Worm (Caenorhabditis elegans) whole organism, L3 larva: ENCODE results near the gene Y37E11AM.3.

Source experiments
- ZK546.5 ChIP-seq: sonication (generic microtip); optimal IDR thresholded peaks from 2 replicates; lab custom pipeline; 2017; ENCODE audit warnings: missing biosample characterization, missing genetic modification characterization
- aly-2 ChIP-seq: fragments of 150-350 bp; optimal IDR thresholded peaks from 2 replicates; lab custom pipeline; 2014; ENCODE audit warnings: missing biosample characterization, missing genetic modification characterization
- ama-1 ChIP-seq: fragments of 150-350 bp; optimal IDR thresholded peaks from 2 replicates; lab custom pipeline; 2018
- ceh-16 ChIP-seq: sonication (generic microtip); optimal IDR thresholded peaks from 2 replicates; lab custom pipeline; 2017; ENCODE audit warnings: missing biosample characterization, missing genetic modification characterization
- ceh-82 ChIP-seq: fragments of 150-350 bp; optimal IDR thresholded peaks from 2 replicates; lab custom pipeline; 2014; ENCODE audit warnings: missing biosample characterization, missing genetic modification characterization
- ceh-9 ChIP-seq: sonication (generic microtip); optimal IDR thresholded peaks from 2 replicates; lab custom pipeline; 2018; ENCODE audit warnings: missing biosample characterization, missing genetic modification characterization
- egl-27 ChIP-seq: sonication (generic microtip); optimal IDR thresholded peaks from 4 replicates; lab custom pipeline; 2017; ENCODE audit warnings: missing biosample characterization, missing genetic modification reagents, missing genetic modification characterization
- egl-5 ChIP-seq: fragments of 150-350 bp; optimal IDR thresholded peaks from 2 replicates; lab custom pipeline; 2017; ENCODE audit warnings: missing biosample characterization, missing genetic modification reagents, missing genetic modification characterization, inconsistent platforms
- elt-1 ChIP-seq: fragments of 150-350 bp; optimal IDR thresholded peaks from 2 replicates; lab custom pipeline; 2014; ENCODE audit warnings: missing biosample characterization, missing genetic modification characterization
- elt-2 ChIP-seq: sonication (generic microtip); optimal IDR thresholded peaks from 2 replicates; lab custom pipeline; 2016; ENCODE audit warnings: missing genetic modification reagents, mild to moderate bottlenecking, missing genetic modification characterization, missing compliant biosample characterization
- elt-3 ChIP-seq, 3 experiments: fragments of 150-350 bp in 1 of 3; sonication (generic microtip) in 2 of 3; optimal IDR thresholded peaks; 2 replicates in 2 of 3; 4 replicates in 1 of 3; lab custom pipeline; 2014 to 2017; ENCODE audit warnings: missing biosample characterization in 3 of 3, missing genetic modification characterization in 3 of 3
- eor-1 ChIP-seq, 2 experiments: fragments of 150-350 bp; optimal IDR thresholded peaks; 2 replicates each; lab custom pipeline; 2014 to 2018; ENCODE audit warnings: missing biosample characterization in 2 of 2, missing genetic modification characterization in 2 of 2
- fkh-10 ChIP-seq: sonication (generic microtip); optimal IDR thresholded peaks from 2 replicates; lab custom pipeline; 2017; ENCODE audit warnings: missing biosample characterization, missing genetic modification reagents, missing genetic modification characterization
- fos-1 ChIP-seq: fragments of 150-350 bp; optimal IDR thresholded peaks from 2 replicates; lab custom pipeline; 2014; ENCODE audit warnings: missing biosample characterization, missing genetic modification characterization
- jun-1 ChIP-seq: fragments of 150-350 bp; optimal IDR thresholded peaks from 2 replicates; lab custom pipeline; 2014; ENCODE audit warnings: missing biosample characterization, missing genetic modification reagents, missing genetic modification characterization
- lin-15B ChIP-seq: fragments of 150-350 bp; optimal IDR thresholded peaks from 2 replicates; lab custom pipeline; 2014; ENCODE audit warnings: missing biosample characterization, missing genetic modification characterization
- mdl-1 ChIP-seq: fragments of 150-350 bp; optimal IDR thresholded peaks from 2 replicates; lab custom pipeline; 2014; ENCODE audit warnings: missing biosample characterization, missing genetic modification characterization
- mml-1 ChIP-seq: fragments of 150-350 bp; sonication (generic microtip); optimal IDR thresholded peaks from 3 replicates; lab custom pipeline; 2014; ENCODE audit warnings: missing biosample characterization, missing genetic modification characterization
- nhr-11 ChIP-seq: fragments of 150-350 bp; optimal IDR thresholded peaks from 2 replicates; lab custom pipeline; 2014; ENCODE audit warnings: missing biosample characterization, missing genetic modification characterization
- nhr-12 ChIP-seq: fragments of 150-350 bp; optimal IDR thresholded peaks from 2 replicates; lab custom pipeline; 2014; ENCODE audit warnings: missing biosample characterization, missing genetic modification characterization
- nhr-23 ChIP-seq: fragments of 150-350 bp; optimal IDR thresholded peaks from 2 replicates; lab custom pipeline; 2014; ENCODE audit warnings: missing biosample characterization, missing genetic modification reagents, missing genetic modification characterization
- nhr-237 ChIP-seq: fragments of 150-350 bp; optimal IDR thresholded peaks from 2 replicates; lab custom pipeline; 2014; ENCODE audit warnings: missing biosample characterization, missing genetic modification characterization
- nhr-25 ChIP-seq: sonication (generic microtip); optimal IDR thresholded peaks from 2 replicates; lab custom pipeline; 2017; ENCODE audit warnings: missing biosample characterization, missing genetic modification characterization
- nhr-28 ChIP-seq: fragments of 150-350 bp; optimal IDR thresholded peaks from 2 replicates; lab custom pipeline; 2014; ENCODE audit warnings: missing biosample characterization, missing genetic modification characterization
- nhr-43 ChIP-seq: sonication (generic microtip); optimal IDR thresholded peaks from 2 replicates; lab custom pipeline; 2016; ENCODE audit warnings: mild to moderate bottlenecking, missing genetic modification characterization, missing compliant biosample characterization; ENCODE audit not compliant: poor library complexity, severe bottlenecking
- nhr-67 ChIP-seq: fragments of 150-350 bp; optimal IDR thresholded peaks from 2 replicates; lab custom pipeline; 2014; ENCODE audit warnings: missing biosample characterization, missing genetic modification characterization
- nhr-77 ChIP-seq: fragments of 150-350 bp; optimal IDR thresholded peaks from 2 replicates; lab custom pipeline; 2014; ENCODE audit warnings: missing biosample characterization, missing genetic modification characterization
- pha-4 ChIP-seq: fragments of 150-350 bp; optimal IDR thresholded peaks from 2 replicates; lab custom pipeline; 2014; ENCODE audit warnings: missing biosample characterization, missing genetic modification reagents, missing genetic modification characterization
- pqm-1 ChIP-seq: fragments of 150-350 bp; optimal IDR thresholded peaks from 2 replicates; lab custom pipeline; 2017; ENCODE audit warnings: missing biosample characterization, missing genetic modification characterization, inconsistent platforms
- sea-2 ChIP-seq: fragments of 150-350 bp; sonication (generic microtip); optimal IDR thresholded peaks from 4 replicates; lab custom pipeline; 2014; ENCODE audit warnings: missing biosample characterization, missing genetic modification reagents, missing genetic modification characterization
- snpc-4 ChIP-seq: fragments of 150-350 bp; optimal IDR thresholded peaks from 2 replicates; lab custom pipeline; 2014; ENCODE audit warnings: missing biosample characterization, missing genetic modification characterization
- tbx-2 ChIP-seq: sonication (generic microtip); optimal IDR thresholded peaks from 2 replicates; lab custom pipeline; 2016; ENCODE audit warnings: mild to moderate bottlenecking, missing genetic modification characterization, missing compliant biosample characterization
- unc-39 ChIP-seq: sonication (generic microtip); optimal IDR thresholded peaks from 4 replicates; lab custom pipeline; 2017; ENCODE audit warnings: missing biosample characterization, missing genetic modification characterization
- unc-62 ChIP-seq: fragments of 150-350 bp; sonication (generic microtip); optimal IDR thresholded peaks from 4 replicates; lab custom pipeline; 2014; ENCODE audit warnings: missing biosample characterization, missing genetic modification reagents, missing genetic modification characterization
- ztf-4 ChIP-seq: fragments of 150-350 bp; optimal IDR thresholded peaks from 2 replicates; lab custom pipeline; 2014; ENCODE audit warnings: missing biosample characterization, missing genetic modification characterization

The Y37E11AM.3 gene

DNA sequence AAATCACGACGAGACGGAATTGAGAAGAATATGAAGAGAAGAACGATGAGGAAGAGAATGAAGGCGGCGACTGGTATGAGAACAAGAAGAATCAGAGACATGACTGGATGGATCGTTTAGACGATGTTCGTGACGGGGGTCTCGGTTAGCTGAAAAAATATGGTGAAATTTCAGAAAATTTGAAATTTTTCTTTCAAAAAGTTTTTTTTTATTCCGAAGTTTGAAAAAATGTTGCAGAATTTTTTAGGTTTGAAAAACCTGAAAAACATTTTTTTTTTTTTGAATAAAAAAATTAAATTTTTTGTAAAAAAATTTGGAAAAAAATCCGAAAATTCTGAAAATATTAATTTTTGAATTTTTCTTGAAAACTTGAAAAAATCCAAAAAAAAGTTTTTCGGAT, at the start of gene Y37E11AM.3:
Gene Y37E11AM.3, minus strand, starts transcription at position 101 of the 400 bp plus-strand sequence.
- no peak for TF ChIP-seq snpc-4
- no peak for TF ChIP-seq ZK546.5
- TF ChIP-seq eor-1 (tag; optimal IDR thresholded peaks at IDR 0.05; lab: Kevin White, UChicago): no peak
- no peak for TF ChIP-seq ceh-82 (tag; lab: Kevin White, UChicago)
- TF ChIP-seq mml-1 (tag; lab: Kevin White, UChicago): no peak
- TF ChIP-seq sea-2 (GFP tag; lab: Kevin White, UChicago): no peak
- no peak for TF ChIP-seq lin-15B
- TF ChIP-seq ama-1 (lab: Kevin White, UChicago): no peak
- no peak for TF ChIP-seq ztf-4 (tag; lab: Kevin White, UChicago)
- no peak for TF ChIP-seq nhr-43
- no peak for TF ChIP-seq elt-3 (tag; optimal IDR thresholded peaks at IDR 0.05; lab: Kevin White, UChicago)
- no peak for TF ChIP-seq ceh-16 (tag; lab: Kevin White, UChicago)
- no peak for TF ChIP-seq tbx-2 (tag; lab: Kevin White, UChicago)
- no peak for TF ChIP-seq fkh-10 (GFP tag; lab: Kevin White, UChicago)
- no peak for TF ChIP-seq pha-4 (tag; lab: Kevin White, UChicago)
- no peak for TF ChIP-seq nhr-23 (tag; lab: Kevin White, UChicago)
- TF ChIP-seq, all 47 proteins: peak for 0

DNA sequence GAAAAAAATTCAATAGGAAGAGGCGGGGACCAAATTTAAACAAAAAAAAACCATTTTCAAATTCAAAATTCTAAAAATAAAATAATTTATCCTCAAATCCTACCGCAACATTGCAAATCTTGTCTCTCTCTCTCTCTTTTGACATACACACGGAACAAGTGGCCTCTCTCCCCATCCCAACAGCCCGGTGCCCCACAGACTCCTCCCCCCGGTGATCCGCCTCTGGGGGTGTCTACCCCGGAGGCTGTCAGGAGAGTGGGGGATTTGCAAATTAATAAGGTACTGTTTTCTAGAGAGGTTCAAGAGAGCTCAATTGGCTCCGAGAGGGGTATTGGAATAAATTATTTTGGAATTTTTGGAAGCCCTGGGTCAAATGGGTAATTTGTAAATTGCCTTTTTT, 48.8 kb upstream of the Y37E11AM.3 start:
- TF ChIP-seq nhr-23 (tag; lab: Kevin White, UChicago): no peak
- no peak for TF ChIP-seq fkh-10 (GFP tag; lab: Kevin White, UChicago)
- no peak for TF ChIP-seq nhr-25 (tag; lab: Kevin White, UChicago)
- TF ChIP-seq elt-1 (tag; lab: Kevin White, UChicago): no peak
- TF ChIP-seq ceh-9 (tag; lab: Kevin White, UChicago): no peak
- no peak for TF ChIP-seq unc-62
- TF ChIP-seq elt-3 (tag; optimal IDR thresholded peaks at IDR 0.05; lab: Kevin White, UChicago): no peak
- TF ChIP-seq nhr-77 (tag; lab: Kevin White, UChicago): no peak
- no peak for TF ChIP-seq nhr-237 (tag; lab: Kevin White, UChicago)
- TF ChIP-seq ama-1 (lab: Kevin White, UChicago): no peak
- TF ChIP-seq fos-1 (tag; lab: Kevin White, UChicago): no peak
- TF ChIP-seq tbx-2 (tag; lab: Kevin White, UChicago): no peak
- TF ChIP-seq elt-2 (tag; lab: Kevin White, UChicago): no peak
- TF ChIP-seq nhr-67 (tag; lab: Kevin White, UChicago): no peak
- no peak for TF ChIP-seq ZK546.5
- no peak for TF ChIP-seq pha-4 (tag; lab: Kevin White, UChicago)
- TF ChIP-seq aly-2 (tag; lab: Kevin White, UChicago): no peak
- TF ChIP-seq unc-39 (tag; lab: Kevin White, UChicago): no peak
- TF ChIP-seq ceh-16 (tag; lab: Kevin White, UChicago): no peak
- no peak for TF ChIP-seq egl-5 (tag; lab: Kevin White, UChicago)
- TF ChIP-seq, all 47 proteins: peak for 0

DNA sequence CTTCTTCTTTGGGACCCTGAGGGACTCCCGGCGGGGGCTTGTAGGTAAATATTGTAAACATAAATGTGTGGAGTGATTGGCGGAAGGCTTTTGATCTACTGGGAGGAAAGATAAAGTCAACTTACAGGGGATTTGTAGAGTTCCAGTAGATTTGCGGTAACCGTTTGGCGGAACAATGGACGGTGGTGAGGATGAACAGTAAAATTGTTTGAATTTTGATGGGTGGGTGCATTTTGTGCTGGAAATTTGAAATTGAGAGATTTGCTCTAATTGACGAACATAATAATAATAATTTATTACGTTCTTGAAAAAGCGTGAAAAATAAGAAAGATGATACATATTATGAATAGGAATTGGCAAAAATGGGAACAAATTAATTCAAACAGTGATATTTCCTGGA, 47.6 kb upstream of the Y37E11AM.3 start, which contains the start of gene vab-2:
Gene vab-2, minus strand, starts transcription at position 238 of the 400 bp plus-strand sequence.
- TF ChIP-seq nhr-77 (tag; lab: Kevin White, UChicago) (no peak), pqm-1 (no peak), mdl-1 (tag; lab: Kevin White, UChicago) (no peak), jun-1 (tag; lab: Kevin White, UChicago) (no peak), egl-27 (tag; lab: Kevin White, UChicago) (no peak), nhr-12 (tag; lab: Kevin White, UChicago) (no peak), nhr-237 (tag; lab: Kevin White, UChicago) (no peak)

DNA sequence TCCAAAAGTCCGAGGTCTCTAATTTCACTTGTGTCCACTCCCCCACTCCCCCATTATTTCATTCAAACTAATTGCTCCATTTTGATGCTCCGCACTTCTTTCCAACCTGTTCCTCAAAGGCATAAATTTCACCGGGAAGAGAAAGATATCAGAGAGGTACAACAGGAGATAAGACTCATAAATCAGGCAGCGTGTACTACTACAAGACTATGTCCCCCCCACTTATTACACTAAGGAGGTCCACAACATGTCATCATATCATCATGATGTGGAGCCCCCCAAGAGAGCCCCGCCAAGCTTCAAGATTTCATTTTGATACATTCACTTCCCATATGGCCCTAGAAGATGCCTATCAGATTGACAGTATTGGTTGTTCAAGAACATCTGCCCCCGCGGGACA, 46.5 kb upstream of the Y37E11AM.3 start:
- TF ChIP-seq unc-39 (tag; lab: Kevin White, UChicago): no peak
- TF ChIP-seq lin-15B: no peak
- no peak for TF ChIP-seq tbx-2 (tag; lab: Kevin White, UChicago)
- TF ChIP-seq nhr-11 (tag; lab: Kevin White, UChicago): no peak
- no peak for TF ChIP-seq ztf-4 (tag; lab: Kevin White, UChicago)
- TF ChIP-seq, all 47 proteins: peak for 0

DNA sequence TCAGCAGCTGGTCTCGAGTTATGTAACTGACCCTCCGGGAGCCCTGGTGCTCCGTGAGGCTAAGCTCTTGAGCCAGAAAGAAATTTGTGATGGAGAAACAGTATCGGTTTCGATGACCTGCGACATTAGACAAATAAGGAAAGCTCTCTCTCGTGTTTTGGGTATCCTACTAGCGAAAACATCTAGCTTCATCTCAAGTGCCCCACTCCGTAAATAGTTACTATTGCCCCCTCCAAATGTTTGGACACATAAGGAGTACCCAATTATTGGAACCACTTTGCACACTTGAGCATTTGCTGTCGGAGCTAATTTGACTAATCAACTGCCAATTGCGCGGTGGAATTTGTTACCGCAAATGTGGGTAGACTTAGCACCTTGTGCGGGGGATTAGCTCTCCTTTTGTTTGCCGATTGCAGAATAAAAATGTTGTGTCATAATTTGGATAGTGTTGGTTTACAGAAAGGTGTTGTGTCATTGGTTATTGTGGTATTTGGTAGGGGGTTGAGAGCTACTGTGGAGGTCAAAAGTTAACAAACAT, 45.1 kb upstream of the Y37E11AM.3 start:
- no peak for TF ChIP-seq elt-2 (tag; lab: Kevin White, UChicago)
- no peak for TF ChIP-seq nhr-43
- no peak for TF ChIP-seq nhr-12 (tag; lab: Kevin White, UChicago)
- no peak for TF ChIP-seq unc-62
- TF ChIP-seq nhr-11 (tag; lab: Kevin White, UChicago): no peak
- TF ChIP-seq nhr-28 (tag; lab: Kevin White, UChicago): no peak
- no peak for TF ChIP-seq egl-5 (tag; lab: Kevin White, UChicago)
- TF ChIP-seq ZK546.5: no peak
- TF ChIP-seq aly-2 (tag; lab: Kevin White, UChicago): no peak
- TF ChIP-seq ceh-82 (tag; lab: Kevin White, UChicago): no peak
- TF ChIP-seq nhr-67 (tag; lab: Kevin White, UChicago): no peak
- TF ChIP-seq mml-1 (tag; lab: Kevin White, UChicago): no peak
- no peak for TF ChIP-seq sea-2 (GFP tag; lab: Kevin White, UChicago)
- TF ChIP-seq pqm-1: no peak
- TF ChIP-seq nhr-25 (tag; lab: Kevin White, UChicago): no peak
- no peak for TF ChIP-seq nhr-23 (tag; lab: Kevin White, UChicago)
- no peak for TF ChIP-seq eor-1 (tag; optimal IDR thresholded peaks at IDR 0.05; lab: Kevin White, UChicago)
